In genomic region chrIV:14573068-14573467, ce11 we compare ENCODE assay signal across 2 worm cellular contexts.
TF ChIP-seq lines count a peak whose summit lies in the region.

No protein-coding gene starts in this region.

TF ChIP-seq in whole organism, L3 larva, 47 proteins besides CTCF, POLR2A, EP300 and RAD21:
- TF ChIP-seq lsy-12 (tag; optimal IDR thresholded peaks at IDR 0.05; lab: Kevin White, UChicago) (no peak), nfya-1 (tag; optimal IDR thresholded peaks at IDR 0.05; lab: Kevin White, UChicago; ENCODE audit: insufficient read depth) (peak; percentile 82)

TF ChIP-seq in whole organism, late embryonic, 69 proteins besides CTCF, POLR2A, EP300 and RAD21:
- TF ChIP-seq che-1 (tag; optimal IDR thresholded peaks at IDR 0.05; lab: Kevin White, UChicago) = no peak
- TF ChIP-seq gmeb-2 (tag; optimal IDR thresholded peaks at IDR 0.05; lab: Kevin White, UChicago) = no peak
- TF ChIP-seq nfya-1 (tag; optimal IDR thresholded peaks at IDR 0.05; lab: Kevin White, UChicago) = peak; percentile 85
- no peak for TF ChIP-seq C38D4.7 (GFP tag; optimal IDR thresholded peaks at IDR 0.05; lab: Kevin White, UChicago)
- TF ChIP-seq ets-4 (tag; optimal IDR thresholded peaks at IDR 0.05; lab: Kevin White, UChicago) = no peak
- TF ChIP-seq ahr-1 (tag; optimal IDR thresholded peaks at IDR 0.05; lab: Kevin White, UChicago) = no peak
- TF ChIP-seq elt-4 (tag; optimal IDR thresholded peaks at IDR 0.05; lab: Kevin White, UChicago) = no peak
- TF ChIP-seq npax-4 (tag; optimal IDR thresholded peaks at IDR 0.05; lab: Kevin White, UChicago) = no peak

Comparison
In these comparisons a context has a peak if more than half of its experiments do, and no peak if none do; other contexts are left out.
1. Of the 9 proteins assayed by ChIP-seq in both whole organism, late embryonic and whole organism, L3 larva: peak only in whole organism, late embryonic: none; only in whole organism, L3 larva: none; in both: nfya-1; in neither: 8.